Fruit fly (Drosophila melanogaster) whole organism, embryonic: ENCODE measurements around the gene CG7627.
A peak's percentile ranks its signal among the peaks of the same experiment; 100 is the strongest.

Experiments
- Ada2b ChIP-seq: fragments of 200-800 bp; sonication (Bioruptor generic); IDR thresholded peaks from 2 replicates; pipeline ENCODE4 v1.3.6; 2022; ENCODE audit warnings: missing biosample characterization, missing genetic modification characterization
- B-H2 ChIP-seq: fragments of 200-800 bp; sonication (Bioruptor generic); optimal IDR thresholded peaks from 2 replicates; lab custom pipeline; 2018; ENCODE audit warnings: missing biosample characterization, mild to moderate bottlenecking, missing genetic modification characterization
- CG10543 ChIP-seq: fragments of 200-800 bp; sonication (Bioruptor generic); optimal IDR thresholded peaks from 3 replicates; lab custom pipeline; 2017; ENCODE audit warnings: missing biosample characterization, mild to moderate bottlenecking, missing genetic modification characterization, moderate library complexity
- CG10979 ChIP-seq: fragments of 200-800 bp; sonication (Bioruptor generic); optimal IDR thresholded peaks from 2 replicates; lab custom pipeline; 2018; ENCODE audit warnings: missing biosample characterization, mild to moderate bottlenecking, missing genetic modification characterization, moderate library complexity
- CG1529 ChIP-seq: fragments of 200-800 bp; sonication (Bioruptor generic); optimal IDR thresholded peaks from 3 replicates; lab custom pipeline; 2018; ENCODE audit warnings: missing biosample characterization, missing genetic modification characterization
- CG15479 ChIP-seq: fragments of 200-800 bp; sonication (Bioruptor generic); optimal IDR thresholded peaks from 3 replicates; lab custom pipeline; 2019; ENCODE audit warnings: missing biosample characterization, mild to moderate bottlenecking, missing genetic modification characterization, moderate library complexity
- CG15601 ChIP-seq: fragments of 200-800 bp; sonication (Bioruptor generic); optimal IDR thresholded peaks from 3 replicates; lab custom pipeline; 2019; ENCODE audit warnings: missing biosample characterization, mild to moderate bottlenecking, missing genetic modification characterization, moderate library complexity
- CG1647 ChIP-seq: fragments of 200-800 bp; sonication (Bioruptor generic); optimal IDR thresholded peaks from 3 replicates; lab custom pipeline; 2016; ENCODE audit warnings: missing biosample characterization, missing genetic modification characterization
- CG16815 ChIP-seq: fragments of 200-800 bp; sonication (Bioruptor generic); optimal IDR thresholded peaks from 3 replicates; lab custom pipeline; 2017; ENCODE audit warnings: missing biosample characterization, mild to moderate bottlenecking, missing genetic modification characterization
- CG2129 ChIP-seq: fragments of 200-800 bp; sonication (Bioruptor generic); IDR thresholded peaks from 2 replicates; pipeline ENCODE4 v1.3.6; 2022; ENCODE audit warnings: missing biosample characterization, missing genetic modification characterization; ENCODE audit not compliant: partially characterized antibody
- CG2199 ChIP-seq: fragments of 200-800 bp; sonication (Bioruptor generic); IDR thresholded peaks from 3 replicates; pipeline ENCODE4 v1.3.6; 2022; ENCODE audit warnings: missing biosample characterization, missing genetic modification characterization
- CG31388 ChIP-seq: fragments of 200-800 bp; sonication (Bioruptor generic); optimal IDR thresholded peaks from 2 replicates; lab custom pipeline; 2016; ENCODE audit warnings: missing biosample characterization, missing genetic modification characterization
- CG4282 ChIP-seq: fragments of 200-800 bp; sonication (Bioruptor generic); optimal IDR thresholded peaks from 2 replicates; lab custom pipeline; 2016; ENCODE audit warnings: missing biosample characterization, missing genetic modification characterization
- CG4707 ChIP-seq: fragments of 200-800 bp; sonication (Bioruptor generic); optimal IDR thresholded peaks from 2 replicates; lab custom pipeline; 2018; ENCODE audit warnings: missing biosample characterization, mild to moderate bottlenecking, missing genetic modification characterization, moderate library complexity
- CG6654 ChIP-seq: fragments of 200-800 bp; sonication (Bioruptor generic); optimal IDR thresholded peaks from 2 replicates; lab custom pipeline; 2017; ENCODE audit warnings: missing biosample characterization, mild to moderate bottlenecking, missing genetic modification characterization
- CG6791 ChIP-seq: fragments of 200-800 bp; sonication (Bioruptor generic); IDR thresholded peaks from 3 replicates; pipeline ENCODE4 v1.3.6; 2022; ENCODE audit warnings: missing biosample characterization, missing genetic modification characterization; ENCODE audit not compliant: partially characterized antibody
- CG8944 ChIP-seq: fragments of 200-800 bp; sonication (Bioruptor generic); optimal IDR thresholded peaks from 3 replicates; lab custom pipeline; 2016; ENCODE audit warnings: missing biosample characterization, missing genetic modification characterization
- D ChIP-seq, 2 experiments: fragments of 200-800 bp in 1 of 2; fragments of >200 bp in 1 of 2; sonication (Bioruptor generic) in 1 of 2; optimal IDR thresholded peaks; 2 replicates in 1 of 2; 3 replicates in 1 of 2; lab custom pipeline; 2017; ENCODE audit warnings: mild to moderate bottlenecking in 1 of 2, missing biosample characterization in 1 of 2, missing genetic modification characterization in 1 of 2, missing genetic modification reagents in 1 of 2
- D19A ChIP-seq: fragments of 200-800 bp; optimal IDR thresholded peaks from 3 replicates; lab custom pipeline; 2019; ENCODE audit warnings: missing biosample characterization, mild to moderate bottlenecking, missing genetic modification characterization, moderate library complexity
- Dek ChIP-seq: fragments of 200-800 bp; sonication (Bioruptor generic); optimal IDR thresholded peaks from 3 replicates; lab custom pipeline; 2019; ENCODE audit warnings: missing biosample characterization, mild to moderate bottlenecking, missing genetic modification characterization, moderate library complexity
- Dip2 ChIP-seq: fragments of 200-800 bp; sonication (Bioruptor generic); IDR thresholded peaks from 2 replicates; pipeline ENCODE4 v1.3.6; 2022; ENCODE audit warnings: missing biosample characterization, missing genetic modification characterization
- H2.0 ChIP-seq: fragments of 200-800 bp; sonication (Bioruptor generic); IDR thresholded peaks from 2 replicates; pipeline ENCODE4 v1.3.6; 2022; ENCODE audit warnings: missing biosample characterization, missing genetic modification characterization
- HLHmδ ChIP-seq: fragments of 200-800 bp; sonication (Bioruptor generic); optimal IDR thresholded peaks from 2 replicates; lab custom pipeline; 2018; ENCODE audit warnings: missing biosample characterization, mild to moderate bottlenecking, missing genetic modification characterization, moderate library complexity
- Hmr ChIP-seq: fragments of 200-800 bp; sonication (Bioruptor generic); optimal IDR thresholded peaks from 3 replicates; lab custom pipeline; 2017; ENCODE audit warnings: mild to moderate bottlenecking, missing biosample characterization, missing genetic modification reagents, missing genetic modification characterization
- Hmx ChIP-seq: fragments of 200-800 bp; sonication (Bioruptor generic); optimal IDR thresholded peaks from 2 replicates; lab custom pipeline; 2016; ENCODE audit warnings: missing biosample characterization, missing genetic modification characterization
- Hr39 ChIP-seq: fragments of >200 bp; optimal IDR thresholded peaks from 2 replicates; lab custom pipeline; 2017
- Kr ChIP-seq: fragments of 200-800 bp; sonication (Bioruptor generic); optimal IDR thresholded peaks from 2 replicates; lab custom pipeline; 2017; ENCODE audit warnings: missing biosample characterization, mild to moderate bottlenecking, missing genetic modification characterization
- Meics ChIP-seq: fragments of 200-800 bp; sonication (Bioruptor generic); optimal IDR thresholded peaks from 2 replicates; lab custom pipeline; 2017; ENCODE audit warnings: missing biosample characterization, mild to moderate bottlenecking, missing genetic modification characterization
- Mrtf ChIP-seq: fragments of 200-800 bp; sonication (Bioruptor generic); IDR thresholded peaks from 3 replicates; pipeline ENCODE4 v1.3.6; 2022; ENCODE audit warnings: missing biosample characterization, missing genetic modification characterization
- Optix ChIP-seq: fragments of 200-800 bp; sonication (Bioruptor generic); IDR thresholded peaks from 3 replicates; pipeline ENCODE4 v1.3.6; 2022; ENCODE audit warnings: missing biosample characterization, missing genetic modification characterization
- ase ChIP-seq: fragments of 200-800 bp; sonication (Bioruptor generic); IDR thresholded peaks from 3 replicates; pipeline ENCODE4 v1.3.6; 2022; ENCODE audit warnings: missing biosample characterization, missing genetic modification characterization
- cato ChIP-seq: fragments of 200-800 bp; sonication (Bioruptor generic); optimal IDR thresholded peaks from 2 replicates; lab custom pipeline; 2016; ENCODE audit warnings: missing biosample characterization, missing genetic modification characterization, borderline replicate concordance
- corto ChIP-seq: fragments of 200-800 bp; sonication (Bioruptor generic); optimal IDR thresholded peaks from 2 replicates; lab custom pipeline; 2016; ENCODE audit warnings: missing biosample characterization, mild to moderate bottlenecking, missing genetic modification characterization, moderate library complexity
- danr ChIP-seq: fragments of 200-800 bp; sonication (Bioruptor generic); IDR thresholded peaks from 2 replicates; pipeline ENCODE4 v1.3.6; 2022; ENCODE audit warnings: missing biosample characterization, missing genetic modification characterization
- eyg ChIP-seq: fragments of 200-800 bp; sonication (Bioruptor generic); optimal IDR thresholded peaks from 3 replicates; lab custom pipeline; 2016; ENCODE audit warnings: missing biosample characterization, missing genetic modification characterization
- fru ChIP-seq: fragments of >200 bp; optimal IDR thresholded peaks from 2 replicates; lab custom pipeline; 2017
- gfzf ChIP-seq: fragments of 200-800 bp; sonication (Bioruptor generic); optimal IDR thresholded peaks from 2 replicates; lab custom pipeline; 2016; ENCODE audit warnings: missing biosample characterization, mild to moderate bottlenecking, missing genetic modification characterization, moderate library complexity
- hkb ChIP-seq, 2 experiments: fragments of 200-800 bp in 1 of 2; fragments of >200 bp in 1 of 2; sonication (Bioruptor generic) in 1 of 2; IDR thresholded peaks in 1 of 2; optimal IDR thresholded peaks in 1 of 2; 2 replicates each; pipeline versions ENCODE4 v1.3.6 to Lab custom; 2017 to 2022; ENCODE audit warnings: missing biosample characterization in 1 of 2, missing genetic modification characterization in 1 of 2
- kni ChIP-seq: fragments of 200-800 bp; sonication (Bioruptor generic); optimal IDR thresholded peaks from 3 replicates; lab custom pipeline; 2017; ENCODE audit warnings: mild to moderate bottlenecking, missing biosample characterization, missing genetic modification reagents, missing genetic modification characterization
- lilli ChIP-seq: fragments of 200-800 bp; sonication (Bioruptor generic); optimal IDR thresholded peaks from 3 replicates; lab custom pipeline; 2016; ENCODE audit warnings: missing biosample characterization, missing genetic modification characterization
- lov ChIP-seq, 2 experiments: fragments of 200-800 bp in 1 of 2; fragments of >200 bp in 1 of 2; sonication (Bioruptor generic) in 1 of 2; IDR thresholded peaks in 1 of 2; optimal IDR thresholded peaks in 1 of 2; 2 replicates in 1 of 2; 3 replicates in 1 of 2; pipeline versions ENCODE4 v1.3.6 to Lab custom; 2017 to 2022; ENCODE audit warnings: missing biosample characterization in 1 of 2, missing genetic modification characterization in 1 of 2
- maf-S ChIP-seq: fragments of 200-800 bp; sonication (Bioruptor generic); optimal IDR thresholded peaks from 2 replicates; lab custom pipeline; 2016; ENCODE audit warnings: missing biosample characterization, missing genetic modification characterization
- mam ChIP-seq: fragments of 200-800 bp; sonication (Bioruptor generic); optimal IDR thresholded peaks from 3 replicates; lab custom pipeline; 2016; ENCODE audit warnings: missing biosample characterization, missing genetic modification characterization
- sens-2 ChIP-seq: fragments of 200-800 bp; sonication (Bioruptor generic); IDR thresholded peaks from 2 replicates; pipeline ENCODE4 v1.3.6; 2022; ENCODE audit warnings: missing biosample characterization, missing genetic modification characterization
- slou ChIP-seq: fragments of 200-800 bp; sonication (Bioruptor generic); optimal IDR thresholded peaks from 3 replicates; lab custom pipeline; 2016; ENCODE audit warnings: missing biosample characterization, missing genetic modification characterization
- stwl ChIP-seq: fragments of 200-800 bp; sonication (Bioruptor generic); optimal IDR thresholded peaks from 3 replicates; lab custom pipeline; 2018; ENCODE audit warnings: missing biosample characterization, mild to moderate bottlenecking, missing genetic modification characterization, moderate library complexity
- tin ChIP-seq: fragments of 200-800 bp; sonication (Bioruptor generic); optimal IDR thresholded peaks from 3 replicates; lab custom pipeline; 2016; ENCODE audit warnings: missing biosample characterization, missing genetic modification characterization
- unpg ChIP-seq: fragments of 200-800 bp; sonication (Bioruptor generic); optimal IDR thresholded peaks from 3 replicates; lab custom pipeline; 2018; ENCODE audit warnings: missing biosample characterization, mild to moderate bottlenecking, missing genetic modification characterization, moderate library complexity

CG7627 gene

DNA sequence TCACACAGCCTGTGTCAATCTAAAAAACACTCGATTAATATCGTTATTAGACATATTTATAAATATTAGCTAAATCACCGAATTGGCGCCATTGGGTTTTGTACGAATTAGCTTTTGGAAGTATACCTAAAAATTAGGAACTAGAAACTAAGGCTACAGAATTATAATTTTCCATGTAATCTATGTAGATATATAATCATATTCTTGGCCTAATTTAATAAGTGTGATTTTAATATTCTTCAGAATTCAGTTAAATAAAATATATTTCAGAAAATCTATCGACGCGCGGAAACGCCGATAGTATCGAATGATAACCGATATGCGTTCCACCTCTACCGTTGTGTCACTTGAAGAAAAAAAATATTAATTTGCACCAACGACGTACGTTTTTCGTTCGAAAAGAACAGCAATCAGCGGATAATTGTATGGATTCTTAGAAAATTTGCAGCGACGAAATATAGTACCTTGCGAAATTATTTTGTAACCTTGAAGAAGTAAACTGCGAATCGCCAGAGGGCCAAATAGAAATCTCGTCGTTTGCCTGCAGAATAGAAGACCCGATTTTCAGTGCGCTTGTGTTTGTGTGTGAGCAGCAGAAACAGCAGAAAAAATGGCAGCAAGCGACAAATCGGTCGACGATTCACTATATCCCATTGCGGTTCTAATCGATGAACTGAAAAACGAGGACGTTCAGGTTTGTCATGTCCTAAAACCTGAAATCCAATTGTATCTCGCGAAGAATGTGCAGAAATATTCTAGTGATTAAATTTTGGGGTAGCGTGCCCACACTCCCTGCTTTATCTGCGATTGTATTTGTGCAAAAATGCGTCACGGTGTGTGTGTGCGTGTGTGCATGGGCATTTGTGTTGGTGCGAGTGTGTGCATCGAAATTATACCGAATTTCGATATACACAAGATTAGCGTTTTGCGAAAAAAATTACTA is 3.7 kb upstream of the CG7627 start, which contains the start of gene Pp2A-29B (continued):
- TF ChIP-seq CG15479 (GFP tag; lab: Kevin White, UChicago) = peak; percentile 37
- no peak for TF ChIP-seq CG4707
- no peak for TF ChIP-seq maf-S (GFP tag; lab: Kevin White, UChicago)
- TF ChIP-seq Kr = no peak
- no peak for TF ChIP-seq ase
- no peak for TF ChIP-seq Hmx
- peak; percentile 25 for TF ChIP-seq mam (GFP tag; lab: Kevin White, UChicago)
- TF ChIP-seq CG1647 (GFP tag; lab: Kevin White, UChicago) = no peak
- no peak for TF ChIP-seq sens-2 (GFP tag; lab: Robert Waterston, UW)
- TF ChIP-seq lilli (GFP tag; lab: Kevin White, UChicago) = peak; percentile 8
- TF ChIP-seq CG2199 (GFP tag; lab: Robert Waterston, UW) = no peak
- no peak for TF ChIP-seq CG1529
- TF ChIP-seq gfzf (GFP tag; lab: Kevin White, UChicago) = peak; percentile 52
- TF ChIP-seq Mrtf (GFP tag; lab: Robert Waterston, UW) = no peak
- peak; percentile 51 for TF ChIP-seq stwl
- peak; percentile 99 for TF ChIP-seq CG2129 (GFP tag; lab: Robert Waterston, UW)
- no peak for TF ChIP-seq hkb (optimal IDR thresholded peaks at IDR 0.05; lab: Kevin White, UChicago)
- no peak for TF ChIP-seq hkb (GFP tag; IDR thresholded peaks at IDR 0.05; lab: Robert Waterston, UW)
- peak; percentile 12 for TF ChIP-seq Dek (tag; lab: Kevin White, UChicago)
- TF ChIP-seq eyg (GFP tag; lab: Kevin White, UChicago) = no peak
- no peak for TF ChIP-seq corto
- no peak for TF ChIP-seq cato
- no peak for TF ChIP-seq unpg (GFP tag; lab: Kevin White, UChicago)
- no peak for TF ChIP-seq Dip2
- peak; percentile 4 for TF ChIP-seq Hmr (GFP tag; lab: Kevin White, UChicago)
- no peak for TF ChIP-seq H2.0 (GFP tag; lab: Robert Waterston, UW)
- no peak for TF ChIP-seq CG31388 (GFP tag; lab: Kevin White, UChicago)
- TF ChIP-seq B-H2 = peak; percentile 57
- no peak for TF ChIP-seq CG8944 (GFP tag; lab: Kevin White, UChicago)
- TF ChIP-seq CG10543 (GFP tag; lab: Kevin White, UChicago) = peak; percentile 52
- TF ChIP-seq D19A (tag; lab: Kevin White, UChicago) = peak; percentile 19
- no peak for TF ChIP-seq Hr39
- peak; percentile 59 for TF ChIP-seq slou
- TF ChIP-seq CG4282 (GFP tag; lab: Kevin White, UChicago) = no peak
- TF ChIP-seq danr (GFP tag; lab: Robert Waterston, UW) = no peak
- no peak for TF ChIP-seq fru
- TF ChIP-seq CG6654 (GFP tag; lab: Kevin White, UChicago) = no peak
- TF ChIP-seq Optix = no peak
- TF ChIP-seq HLHmδ = no peak
- no peak for TF ChIP-seq lov (optimal IDR thresholded peaks at IDR 0.05; lab: Kevin White, UChicago)
- no peak for TF ChIP-seq lov (GFP tag; IDR thresholded peaks at IDR 0.05; lab: Robert Waterston, UW)
- no peak for TF ChIP-seq CG10979 (tag; lab: Kevin White, UChicago)
- TF ChIP-seq CG16815 (GFP tag; lab: Kevin White, UChicago) = no peak
- TF ChIP-seq tin = peak; percentile 0
- peak; percentile 56 for TF ChIP-seq CG15601 (tag; lab: Kevin White, UChicago)
- TF ChIP-seq D (optimal IDR thresholded peaks at IDR 0.05; lab: Kevin White, UChicago) = no peak
- TF ChIP-seq D (GFP tag; optimal IDR thresholded peaks at IDR 0.05; lab: Kevin White, UChicago) = no peak
- no peak for TF ChIP-seq Ada2b (GFP tag; lab: Robert Waterston, UW)
- peak; percentile 98 for TF ChIP-seq CG6791 (GFP tag; lab: Robert Waterston, UW)
- no peak for TF ChIP-seq Meics (GFP tag; lab: Kevin White, UChicago)
- peak; percentile 55 for TF ChIP-seq kni (GFP tag; lab: Kevin White, UChicago)
